Fruit fly (Drosophila melanogaster): ENCODE measurements around the gene Hr38.

dm6 chr2L:20695066-20695465, 19.3 kb downstream of the Hr38 start:
- no peak for TF ChIP-seq Myc (optimal IDR thresholded peaks at IDR 0.05)
- TF ChIP-seq Sin3A (optimal IDR thresholded peaks at IDR 0.05) = no peak
- no peak for TF ChIP-seq psq (optimal IDR thresholded peaks at IDR 0.05)
- TF ChIP-seq h (optimal IDR thresholded peaks at IDR 0.05) = no peak
- TF ChIP-seq insv (optimal IDR thresholded peaks at IDR 0.05) = no peak

Measured in Kc167 (cell line).